Fruit fly (Drosophila melanogaster) whole organism, adult: ENCODE measurements around the gene PIG-P.
A peak's percentile ranks its signal among the peaks of the same experiment; 100 is the strongest.

Experiments
- CG11617 ChIP-seq: fragments of 200-800 bp; sonication (Bioruptor generic); optimal IDR thresholded peaks from 2 replicates; lab custom pipeline; 2017; ENCODE audit warnings: mild to moderate bottlenecking, missing biosample characterization, missing genetic modification reagents, missing genetic modification characterization
- CG12768 ChIP-seq: fragments of 200-800 bp; sonication (Bioruptor generic); optimal IDR thresholded peaks from 2 replicates; lab custom pipeline; 2017; ENCODE audit warnings: missing biosample characterization, missing genetic modification characterization, mild to moderate bottlenecking, moderate library complexity, missing genetic modification reagents
- CG14711 ChIP-seq: fragments of 200-800 bp; sonication (Bioruptor generic); optimal IDR thresholded peaks from 2 replicates; lab custom pipeline; 2018; ENCODE audit warnings: missing biosample characterization, mild to moderate bottlenecking, missing genetic modification characterization, moderate library complexity
- CG1620 ChIP-seq: fragments of 200-800 bp; sonication (Bioruptor generic); optimal IDR thresholded peaks from 2 replicates; lab custom pipeline; 2016; ENCODE audit warnings: missing biosample characterization, missing genetic modification characterization
- CG33017 ChIP-seq: fragments of 200-800 bp; sonication (Bioruptor generic); optimal IDR thresholded peaks from 2 replicates; lab custom pipeline; 2018; ENCODE audit warnings: missing biosample characterization, mild to moderate bottlenecking, missing genetic modification characterization, moderate library complexity
- CG5204 ChIP-seq: fragments of 200-800 bp; sonication (Bioruptor generic); optimal IDR thresholded peaks from 2 replicates; lab custom pipeline; 2016; ENCODE audit warnings: missing biosample characterization, missing genetic modification characterization
- CG7045 ChIP-seq: fragments of 200-800 bp; sonication (Bioruptor generic); optimal IDR thresholded peaks from 2 replicates; lab custom pipeline; 2017; ENCODE audit warnings: missing biosample characterization, mild to moderate bottlenecking, missing genetic modification characterization
- CG7101 ChIP-seq: fragments of 200-800 bp; sonication (Bioruptor generic); optimal IDR thresholded peaks from 2 replicates; lab custom pipeline; 2018; ENCODE audit warnings: missing biosample characterization, mild to moderate bottlenecking, missing genetic modification characterization, moderate library complexity
- Clk ChIP-seq: fragments of 200-800 bp; sonication (Bioruptor generic); optimal IDR thresholded peaks from 2 replicates; lab custom pipeline; 2017; ENCODE audit warnings: missing biosample characterization, missing genetic modification characterization
- Crg-1 ChIP-seq: fragments of 200-800 bp; sonication (Bioruptor generic); optimal IDR thresholded peaks from 2 replicates; lab custom pipeline; 2016; ENCODE audit warnings: missing biosample characterization, missing genetic modification characterization
- Hr96 ChIP-seq: fragments of 200-800 bp; sonication (Bioruptor generic); optimal IDR thresholded peaks from 2 replicates; lab custom pipeline; 2016; ENCODE audit warnings: missing biosample characterization, missing genetic modification characterization
- Mnt ChIP-seq: fragments of 200-800 bp; sonication (Bioruptor generic); optimal IDR thresholded peaks from 2 replicates; lab custom pipeline; 2016; ENCODE audit warnings: missing biosample characterization, mild to moderate bottlenecking, missing genetic modification characterization
- bab1 ChIP-seq: fragments of 200-800 bp; sonication (Bioruptor generic); optimal IDR thresholded peaks from 3 replicates; lab custom pipeline; 2019; ENCODE audit warnings: missing biosample characterization, mild to moderate bottlenecking, missing genetic modification characterization, moderate library complexity
- cic ChIP-seq: fragments of 200-800 bp; sonication (Bioruptor generic); optimal IDR thresholded peaks from 2 replicates; lab custom pipeline; 2017; ENCODE audit warnings: missing biosample characterization, mild to moderate bottlenecking, missing genetic modification characterization, moderate library complexity
- cnc ChIP-seq, 2 experiments: fragments of >200 bp; optimal IDR thresholded peaks; 2 replicates each; lab custom pipeline; 2017
- kay ChIP-seq: fragments of 200-800 bp; sonication (Bioruptor generic); peaks from one replicate; lab custom pipeline; 2016; ENCODE audit warnings: missing biosample characterization, missing genetic modification characterization, borderline replicate concordance
- ovo ChIP-seq: fragments of 200-800 bp; sonication (Bioruptor generic); optimal IDR thresholded peaks from 2 replicates; lab custom pipeline; 2016; ENCODE audit warnings: missing biosample characterization, missing genetic modification characterization
- pad ChIP-seq: fragments of 200-800 bp; sonication (Bioruptor generic); optimal IDR thresholded peaks from 3 replicates; lab custom pipeline; 2017; ENCODE audit warnings: missing biosample characterization, missing genetic modification characterization, mild to moderate bottlenecking, moderate library complexity, missing genetic modification reagents
- tj ChIP-seq: fragments of 200-800 bp; sonication (Bioruptor generic); optimal IDR thresholded peaks from 3 replicates; lab custom pipeline; 2017; ENCODE audit warnings: missing biosample characterization, mild to moderate bottlenecking, missing genetic modification characterization, moderate library complexity
- toe ChIP-seq: fragments of 200-800 bp; sonication (Bioruptor generic); optimal IDR thresholded peaks from 2 replicates; lab custom pipeline; 2016; ENCODE audit warnings: missing biosample characterization, missing genetic modification characterization

PIG-P gene

dm6 chr3R:26020244-26021171, 37.5 kb downstream of the PIG-P start:
- peak; percentile 27 for TF ChIP-seq CG7101 (tag; lab: Kevin White, UChicago)
- peak; percentile 69 for TF ChIP-seq tj
- no peak for TF ChIP-seq CG14711
- TF ChIP-seq kay, result peak; percentile 87

- TF ChIP-seq bab1 (GFP tag; lab: Kevin White, UChicago), result no peak
- no peak for TF ChIP-seq CG33017 (tag; lab: Kevin White, UChicago)
- TF ChIP-seq CG7045 (GFP tag; lab: Kevin White, UChicago), result no peak
- no peak for TF ChIP-seq kay
- no peak for TF ChIP-seq Crg-1
- no peak for TF ChIP-seq pad (GFP tag; lab: Kevin White, UChicago)
- no peak for TF ChIP-seq CG11617 (GFP tag; lab: Kevin White, UChicago)
- no peak for TF ChIP-seq CG5204 (GFP tag; lab: Kevin White, UChicago)
- no peak for TF ChIP-seq CG1620 (GFP tag; lab: Kevin White, UChicago)
- TF ChIP-seq CG14711, result no peak
- TF ChIP-seq Mnt, result no peak
- TF ChIP-seq Hr96 (GFP tag; lab: Kevin White, UChicago), result no peak
- TF ChIP-seq CG7101 (tag; lab: Kevin White, UChicago), result no peak
- TF ChIP-seq ovo, result no peak
- TF ChIP-seq toe (GFP tag; lab: Kevin White, UChicago), result no peak
- TF ChIP-seq cnc (optimal IDR thresholded peaks at IDR 0.05; lab: Kevin White, UChicago), result no peak
Measured at dm6 chr3R:26019232-26019631, 38.8 kb downstream of the PIG-P start.

- TF ChIP-seq cnc (optimal IDR thresholded peaks at IDR 0.05; lab: Kevin White, UChicago), result no peak
- TF ChIP-seq toe (GFP tag; lab: Kevin White, UChicago), result no peak
- TF ChIP-seq CG7101 (tag; lab: Kevin White, UChicago), result no peak
- no peak for TF ChIP-seq CG1620 (GFP tag; lab: Kevin White, UChicago)
- TF ChIP-seq Clk (GFP tag; lab: Kevin White, UChicago), result no peak
- TF ChIP-seq Hr96 (GFP tag; lab: Kevin White, UChicago), result no peak
- TF ChIP-seq ovo, result no peak
- no peak for TF ChIP-seq tj
- no peak for TF ChIP-seq Crg-1
- no peak for TF ChIP-seq cic (GFP tag; lab: Kevin White, UChicago)
- TF ChIP-seq CG7045 (GFP tag; lab: Kevin White, UChicago), result no peak
- no peak for TF ChIP-seq bab1 (GFP tag; lab: Kevin White, UChicago)
- no peak for TF ChIP-seq CG5204 (GFP tag; lab: Kevin White, UChicago)
- TF ChIP-seq CG14711, result no peak
- TF ChIP-seq CG12768 (GFP tag; lab: Kevin White, UChicago), result no peak
- TF ChIP-seq CG33017 (tag; lab: Kevin White, UChicago), result no peak
- no peak for TF ChIP-seq Mnt
- no peak for TF ChIP-seq kay
- no peak for TF ChIP-seq pad (GFP tag; lab: Kevin White, UChicago)
Measured at dm6 chr3R:26017771-26018731, 40.0 kb downstream of the PIG-P start.

DNA sequence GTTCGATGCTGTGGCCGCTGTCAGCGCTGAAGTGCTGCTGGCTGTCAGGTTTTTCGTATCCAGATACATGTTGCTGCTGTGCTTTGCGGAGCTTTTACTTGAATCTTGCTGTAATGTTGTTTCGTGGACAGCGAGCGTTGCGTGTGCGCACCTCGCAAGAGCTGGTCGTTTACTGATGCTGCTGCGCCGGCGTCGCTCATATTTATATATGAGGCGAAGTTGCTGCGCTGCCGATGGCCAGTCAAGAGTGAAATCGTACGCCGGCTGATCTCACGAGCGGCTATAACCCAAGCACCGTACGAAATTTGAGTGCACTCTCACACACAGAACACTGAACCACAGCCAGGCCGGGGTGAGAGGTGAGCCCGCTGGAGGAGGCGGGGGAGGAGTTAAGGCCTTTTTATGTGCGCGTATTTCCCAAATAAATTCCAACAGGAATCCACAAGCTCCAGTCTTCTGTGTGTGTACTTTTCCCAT, 40.7 kb downstream of the PIG-P start:
- TF ChIP-seq kay, result no peak
- no peak for TF ChIP-seq CG1620 (GFP tag; lab: Kevin White, UChicago)
- no peak for TF ChIP-seq CG14711

DNA sequence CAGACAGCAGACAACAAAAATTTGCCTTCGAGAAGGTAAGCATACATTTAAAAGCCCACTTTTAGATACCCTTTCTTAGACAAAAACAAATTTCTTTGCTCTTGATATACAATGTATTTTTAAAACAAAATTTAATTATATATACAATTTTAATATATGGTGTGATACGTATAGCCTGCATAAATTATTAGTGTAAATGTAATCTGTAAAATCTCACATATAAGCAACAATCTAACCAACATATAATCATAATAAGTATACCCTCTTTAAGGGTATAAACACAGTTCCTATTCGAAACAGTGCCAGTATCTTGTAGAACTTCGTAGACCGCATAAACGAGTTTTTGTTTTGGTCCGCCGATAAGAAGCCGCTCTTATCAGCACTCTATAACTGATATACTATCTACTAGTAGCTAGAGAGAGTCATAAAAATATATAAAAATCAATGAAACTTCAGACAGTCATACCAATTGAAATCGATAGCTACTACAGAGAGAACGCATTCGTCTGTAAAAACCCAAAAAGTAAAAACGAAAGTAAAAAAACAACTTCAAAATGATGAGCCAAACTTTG, 43.7 kb downstream of the PIG-P start, which contains the start of gene Kaz-m1:
Gene Kaz-m1, plus strand, starts transcription at position 460 of the 572 bp plus-strand sequence.
- no peak for TF ChIP-seq Crg-1
- TF ChIP-seq kay, result no peak
- TF ChIP-seq CG14711, result peak; percentile 28
- peak; percentile 28 for TF ChIP-seq CG7101 (tag; lab: Kevin White, UChicago)
- TF ChIP-seq CG11617 (GFP tag; lab: Kevin White, UChicago), result peak; percentile 34
- no peak for TF ChIP-seq Clk (GFP tag; lab: Kevin White, UChicago)
- no peak for TF ChIP-seq CG5204 (GFP tag; lab: Kevin White, UChicago)

DNA sequence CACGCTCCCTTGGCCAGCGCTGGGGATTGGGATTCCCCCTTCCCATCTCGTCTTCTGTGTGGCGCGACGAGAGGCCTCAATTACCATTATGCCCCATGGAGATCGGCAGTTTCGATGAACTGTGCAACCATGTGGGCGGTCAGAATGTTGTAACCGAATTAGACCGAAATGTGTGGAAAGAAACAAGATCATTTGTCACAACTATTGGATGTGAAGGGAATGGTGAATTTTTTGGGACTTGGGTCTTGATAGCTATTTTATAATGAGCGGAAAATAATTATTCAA, 44.4 kb downstream of the PIG-P start:
- no peak for TF ChIP-seq bab1 (GFP tag; lab: Kevin White, UChicago)
- TF ChIP-seq toe (GFP tag; lab: Kevin White, UChicago), result no peak
- no peak for TF ChIP-seq CG33017 (tag; lab: Kevin White, UChicago)
